Worm (Caenorhabditis elegans) whole organism, midembryonic: ENCODE results near the gene idpc-5.

Source experiments
- T22C8.4 ChIP-seq: fragments of 200-800 bp; sonication (Bioruptor generic); IDR thresholded peaks from 2 replicates; pipeline ENCODE4 v1.3.6; 2022; ENCODE audit warnings: missing genetic modification characterization, missing compliant biosample characterization
- cog-1 ChIP-seq: sonication (generic microtip); optimal IDR thresholded peaks from 2 replicates; lab custom pipeline; 2016; ENCODE audit warnings: missing genetic modification characterization, missing compliant biosample characterization
- flt-1 ChIP-seq: fragments of 200-800 bp; sonication (Bioruptor generic); IDR thresholded peaks from 2 replicates; pipeline ENCODE4 v1.3.6; 2022; ENCODE audit warnings: missing genetic modification characterization, missing compliant biosample characterization
- klf-2 ChIP-seq: fragments of 200-800 bp; sonication (Bioruptor generic); conservative IDR thresholded peaks from 2 replicates; pipeline ENCODE4 v1.3.6; 2022; ENCODE audit warnings: missing genetic modification reagents, missing genetic modification characterization, missing compliant biosample characterization
- med-1 ChIP-seq: sonication (generic microtip); optimal IDR thresholded peaks from 2 replicates; lab custom pipeline; 2017; ENCODE audit warnings: missing genetic modification characterization, mild to moderate bottlenecking, missing compliant biosample characterization, antibody characterized with exemption, missing genetic modification reagents; ENCODE audit not compliant: insufficient read depth
- ref-1 ChIP-seq: fragments of 200-800 bp; sonication (Bioruptor generic); conservative IDR thresholded peaks from 2 replicates; pipeline ENCODE4 v1.3.6; 2022; ENCODE audit warnings: missing genetic modification reagents, missing genetic modification characterization, missing compliant biosample characterization
- tab-1 ChIP-seq: fragments of 200-800 bp; sonication (Bioruptor generic); IDR thresholded peaks from 2 replicates; pipeline ENCODE4 v1.3.6; 2022; ENCODE audit warnings: missing genetic modification characterization, missing compliant biosample characterization
- ztf-23 ChIP-seq: fragments of 200-800 bp; sonication (Bioruptor generic); IDR thresholded peaks from 2 replicates; pipeline ENCODE4 v1.3.6; 2022; ENCODE audit warnings: missing genetic modification reagents, missing genetic modification characterization, missing compliant biosample characterization
- ztf-29 ChIP-seq: fragments of 200-800 bp; sonication (Bioruptor generic); IDR thresholded peaks from 2 replicates; pipeline ENCODE4 v1.3.6; 2022; ENCODE audit warnings: missing genetic modification reagents, missing genetic modification characterization, missing compliant biosample characterization

Gene idpc-5

ce11 chrV:9620417-9620816, 2.3 kb downstream of the idpc-5 start:
- TF ChIP-seq med-1 (GFP tag; lab: Kevin White, UChicago): no peak
- TF ChIP-seq flt-1 (GFP tag; lab: Robert Waterston, UW): 0 out of 2 replicates have a peak, but pooled peaks have one; percentile 35

ce11 chrV:9619850-9620249, 2.9 kb downstream of the idpc-5 start, which contains the start of gene idpc-6:
idpc-6 (plus strand) TSS chrV:9620150.
- TF ChIP-seq ztf-29 (no peak), ref-1 (GFP tag; lab: Robert Waterston, UW) (no peak), cog-1 (no peak), klf-2 (GFP tag; lab: Robert Waterston, UW) (no peak), flt-1 (GFP tag; lab: Robert Waterston, UW) (no peak), med-1 (GFP tag; lab: Kevin White, UChicago) (no peak), T22C8.4 (GFP tag; lab: Robert Waterston, UW) (no peak), ztf-23 (GFP tag; lab: Robert Waterston, UW) (no peak), tab-1 (GFP tag; lab: Robert Waterston, UW) (no peak)

DNA sequence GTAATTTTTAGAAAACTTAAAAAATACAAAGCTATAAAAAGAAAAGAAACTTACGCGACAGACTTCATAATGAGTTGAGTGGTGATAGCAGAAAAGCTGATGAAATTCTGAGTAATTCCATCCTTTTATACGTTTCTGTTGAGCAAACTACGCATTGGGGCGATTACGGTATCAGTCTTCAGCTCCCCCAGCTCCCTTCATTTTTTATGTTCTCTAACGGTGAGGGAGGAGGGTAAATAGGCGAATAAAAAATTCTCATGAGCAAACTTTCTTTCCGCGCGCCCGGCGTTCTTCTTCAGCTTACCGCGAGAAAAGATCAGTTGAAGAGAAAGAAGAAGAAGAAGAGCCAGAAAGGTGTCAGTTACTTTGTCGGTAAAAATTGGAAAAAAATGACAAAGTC, 3.8 kb downstream of the idpc-5 start, which contains the start of gene idpc-7:
idpc-7 (minus strand) TSS at position 101 of the 400 bp plus-strand sequence.
- TF ChIP-seq T22C8.4 (GFP tag; lab: Robert Waterston, UW) (no peak), cog-1 (no peak), med-1 (GFP tag; lab: Kevin White, UChicago) (no peak), ztf-23 (GFP tag; lab: Robert Waterston, UW) (no peak), flt-1 (GFP tag; lab: Robert Waterston, UW) (no peak), klf-2 (GFP tag; lab: Robert Waterston, UW) (no peak), ref-1 (GFP tag; lab: Robert Waterston, UW) (no peak), tab-1 (GFP tag; lab: Robert Waterston, UW) (no peak), ztf-29 (no peak)

DNA sequence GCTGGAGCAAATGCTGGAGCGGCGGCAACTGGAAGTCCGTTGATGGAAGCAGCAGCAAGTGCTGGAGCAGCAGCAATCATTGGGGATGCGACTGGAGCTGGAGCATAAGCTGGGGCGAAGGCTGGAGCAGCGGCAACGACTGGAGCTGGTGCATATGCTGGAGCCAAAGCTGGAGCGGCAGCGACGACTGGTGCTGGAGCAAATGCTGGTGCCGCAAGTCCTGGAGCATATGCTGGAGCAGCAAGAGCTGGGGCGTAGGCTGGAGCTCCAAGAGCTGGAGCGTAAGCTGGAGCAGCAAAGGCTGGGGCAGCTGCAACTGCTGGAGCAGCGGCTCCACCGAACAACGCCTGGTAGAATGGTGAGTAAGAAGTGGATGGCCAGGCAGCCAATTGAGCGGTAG, 4.3 kb downstream of the idpc-5 start:
- TF ChIP-seq T22C8.4 (GFP tag; lab: Robert Waterston, UW) (0 out of 2 replicates have a peak, but pooled peaks have one; percentile 18), cog-1 (no peak)

DNA sequence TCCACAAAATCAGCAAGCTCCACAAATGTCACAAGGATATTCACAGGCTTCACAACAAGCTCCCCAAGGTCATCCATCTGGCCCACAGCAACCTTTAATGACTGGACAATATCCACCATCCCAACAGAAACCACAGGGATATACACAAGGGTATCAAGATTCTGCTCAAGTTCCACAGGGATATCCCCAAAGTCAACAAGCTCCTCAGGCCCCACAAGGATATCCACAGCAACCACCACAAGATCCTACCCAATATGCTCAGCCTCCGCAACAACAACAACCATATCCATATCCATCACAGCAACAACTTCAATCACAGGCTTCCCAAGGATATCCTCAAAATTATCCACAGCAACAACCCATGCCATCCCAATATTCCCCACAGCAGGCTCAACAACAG, 6.0 kb downstream of the idpc-5 start:
- TF ChIP-seq ztf-29 (no peak), flt-1 (GFP tag; lab: Robert Waterston, UW) (no peak), med-1 (GFP tag; lab: Kevin White, UChicago) (no peak), ztf-23 (GFP tag; lab: Robert Waterston, UW) (no peak), klf-2 (GFP tag; lab: Robert Waterston, UW) (no peak), tab-1 (GFP tag; lab: Robert Waterston, UW) (no peak), ref-1 (GFP tag; lab: Robert Waterston, UW) (no peak)

ce11 chrV:9616130-9616529, 6.6 kb downstream of the idpc-5 start:
- TF ChIP-seq ztf-23 (GFP tag; lab: Robert Waterston, UW) (no peak), flt-1 (GFP tag; lab: Robert Waterston, UW) (no peak), tab-1 (GFP tag; lab: Robert Waterston, UW) (no peak), klf-2 (GFP tag; lab: Robert Waterston, UW) (no peak), T22C8.4 (GFP tag; lab: Robert Waterston, UW) (no peak), med-1 (GFP tag; lab: Kevin White, UChicago) (no peak), cog-1 (no peak), ref-1 (GFP tag; lab: Robert Waterston, UW) (no peak), ztf-29 (no peak)

DNA sequence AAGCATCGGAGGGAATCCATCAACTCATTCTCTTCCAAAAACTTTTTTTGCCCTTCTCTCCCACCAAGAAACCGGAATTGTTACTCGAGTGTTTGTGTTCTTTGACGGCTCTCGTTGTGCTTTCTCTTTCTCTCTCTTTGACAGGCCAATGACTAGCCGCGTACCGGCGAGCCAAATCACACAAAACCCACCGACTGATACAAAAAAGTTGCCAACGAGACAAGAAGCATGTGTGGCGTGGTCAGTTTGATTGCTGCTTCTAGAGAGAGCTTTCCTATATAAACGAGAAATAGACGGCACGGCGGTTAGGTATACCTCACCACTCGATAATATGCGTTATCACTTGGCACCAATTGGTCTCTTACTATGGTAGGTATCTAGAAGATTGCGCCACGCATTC, 7.0 kb downstream of the idpc-5 start, which contains the start of gene pqn-63:
pqn-63 (plus strand) TSS at position 307 of the 400 bp plus-strand sequence.
- TF ChIP-seq flt-1 (GFP tag; lab: Robert Waterston, UW): no peak
- no peak for TF ChIP-seq cog-1
- no peak for TF ChIP-seq med-1 (GFP tag; lab: Kevin White, UChicago)
- no peak for TF ChIP-seq klf-2 (GFP tag; lab: Robert Waterston, UW)
- TF ChIP-seq ztf-23 (GFP tag; lab: Robert Waterston, UW): no peak
- TF ChIP-seq ref-1 (GFP tag; lab: Robert Waterston, UW): no peak
- TF ChIP-seq T22C8.4 (GFP tag; lab: Robert Waterston, UW): no peak
- TF ChIP-seq ztf-29: no peak
- no peak for TF ChIP-seq tab-1 (GFP tag; lab: Robert Waterston, UW)

DNA sequence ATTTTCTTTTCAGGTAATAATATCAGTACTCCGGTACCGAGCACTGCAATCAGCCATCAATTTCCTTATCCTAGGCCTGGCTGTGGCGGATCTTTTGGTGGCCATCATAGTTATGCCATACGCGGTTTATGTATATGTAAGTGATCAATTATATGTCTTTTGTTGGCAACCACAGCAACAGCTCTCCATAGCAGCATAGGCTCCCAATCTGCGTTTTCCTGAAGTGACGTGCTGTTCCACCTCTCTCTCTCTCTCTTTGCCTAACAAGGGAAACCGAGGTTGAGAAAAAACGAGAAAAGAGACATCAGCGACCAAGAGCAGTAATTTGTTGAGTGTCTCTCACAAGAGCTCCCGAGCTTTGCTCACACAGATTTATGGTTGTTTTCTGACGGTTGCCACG, 13.5 kb downstream of the idpc-5 start:
- no peak for TF ChIP-seq ref-1 (GFP tag; lab: Robert Waterston, UW)
- TF ChIP-seq T22C8.4 (GFP tag; lab: Robert Waterston, UW): no peak
- no peak for TF ChIP-seq ztf-29
- no peak for TF ChIP-seq cog-1
- no peak for TF ChIP-seq med-1 (GFP tag; lab: Kevin White, UChicago)
- no peak for TF ChIP-seq ztf-23 (GFP tag; lab: Robert Waterston, UW)
- TF ChIP-seq flt-1 (GFP tag; lab: Robert Waterston, UW): no peak
- TF ChIP-seq klf-2 (GFP tag; lab: Robert Waterston, UW): no peak
- no peak for TF ChIP-seq tab-1 (GFP tag; lab: Robert Waterston, UW)

- TF ChIP-seq ref-1 (GFP tag; lab: Robert Waterston, UW) (no peak), flt-1 (GFP tag; lab: Robert Waterston, UW) (no peak), med-1 (GFP tag; lab: Kevin White, UChicago) (no peak), ztf-29 (no peak), tab-1 (GFP tag; lab: Robert Waterston, UW) (no peak), klf-2 (GFP tag; lab: Robert Waterston, UW) (no peak)
Measured at ce11 chrV:9608256-9608655, 14.5 kb downstream of the idpc-5 start, which contains the start of gene dop-2. dop-2 (plus strand) TSS chrV:9608556.

DNA sequence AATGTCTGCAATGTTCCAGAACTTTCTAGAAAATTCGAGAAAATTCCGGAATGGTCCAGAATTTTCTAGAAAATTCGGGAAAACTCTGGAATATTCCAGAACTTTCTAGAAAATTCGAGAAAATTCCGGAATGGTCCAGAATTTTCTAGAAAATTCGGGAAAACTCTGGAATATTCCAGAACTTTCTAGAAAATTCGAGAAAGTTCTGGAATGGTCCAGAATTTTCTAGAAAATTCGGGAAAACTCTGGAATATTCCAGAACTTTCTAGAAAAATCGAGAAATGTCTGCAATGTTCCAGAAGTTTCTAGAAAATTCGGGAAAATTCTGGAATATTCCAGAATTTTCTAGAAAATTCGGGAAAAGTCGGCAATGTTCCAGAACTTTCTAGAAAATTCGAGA, 19.2 kb downstream of the idpc-5 start:
- peak; percentile 75; the same call in 1 of the 2 replicates for TF ChIP-seq flt-1 (GFP tag; lab: Robert Waterston, UW)
